Fruit fly (Drosophila melanogaster): ENCODE data around the gene bdl.

bdl gene

dm6 chr2L:4286014-4286527 is 38.3 kb upstream of the bdl start (continued):
- TF ChIP-seq Spps (tag; optimal IDR thresholded peaks at IDR 0.05) = no peak
- no peak for TF ChIP-seq CG10462 (GFP tag; optimal IDR thresholded peaks at IDR 0.05)
- no peak for TF ChIP-seq CG12071 (GFP tag; optimal IDR thresholded peaks at IDR 0.05)
- peak; percentile 3 for TF ChIP-seq pum (GFP tag; optimal IDR thresholded peaks at IDR 0.05)
- no peak for TF ChIP-seq Bgb (GFP tag; IDR thresholded peaks at IDR 0.05; ENCODE audit: partially characterized antibody)
- no peak for TF ChIP-seq NC2β (GFP tag; optimal IDR thresholded peaks at IDR 0.05)
- no peak for TF ChIP-seq Bdp1 (GFP tag; optimal IDR thresholded peaks at IDR 0.05)
- TF ChIP-seq Ssrp (tag; optimal IDR thresholded peaks at IDR 0.05) = peak; percentile 53
- TF ChIP-seq Gug (GFP tag; IDR thresholded peaks at IDR 0.05) = no peak
- TF ChIP-seq CG2889 (GFP tag; IDR thresholded peaks at IDR 0.05) = no peak
- no peak for TF ChIP-seq schlank (tag; optimal IDR thresholded peaks at IDR 0.05)
- no peak for TF ChIP-seq CTCF (GFP tag; optimal IDR thresholded peaks at IDR 0.05)
- no peak for TF ChIP-seq luna (GFP tag; optimal IDR thresholded peaks at IDR 0.05)
- TF ChIP-seq Fer2 (tag; optimal IDR thresholded peaks at IDR 0.05) = no peak
- no peak for TF ChIP-seq rib (GFP tag; IDR thresholded peaks at IDR 0.05)
- TF ChIP-seq slou (GFP tag; optimal IDR thresholded peaks at IDR 0.05) = no peak
- no peak for TF ChIP-seq onecut (GFP tag; IDR thresholded peaks at IDR 0.05)
- TF ChIP-seq repo (GFP tag; optimal IDR thresholded peaks at IDR 0.05) = no peak
- no peak for TF ChIP-seq fd102C (GFP tag; optimal IDR thresholded peaks at IDR 0.05)
- no peak for TF ChIP-seq gcm2 (GFP tag; optimal IDR thresholded peaks at IDR 0.05)
- no peak for TF ChIP-seq dm (GFP tag; optimal IDR thresholded peaks at IDR 0.05)
- no peak for TF ChIP-seq CG10431 (GFP tag; optimal IDR thresholded peaks at IDR 0.05)
- TF ChIP-seq pnt (GFP tag; optimal IDR thresholded peaks at IDR 0.05) = no peak
- TF ChIP-seq Hand (GFP tag; optimal IDR thresholded peaks at IDR 0.05) = no peak
- no peak for TF ChIP-seq CG9797 (GFP tag; optimal IDR thresholded peaks at IDR 0.05)
- no peak for TF ChIP-seq CG14441 (GFP tag; IDR thresholded peaks at IDR 0.05)
- TF ChIP-seq CG14710 (tag; optimal IDR thresholded peaks at IDR 0.05) = peak; percentile 42
- TF ChIP-seq CG31365 (tag; optimal IDR thresholded peaks at IDR 0.05) = no peak
- no peak for TF ChIP-seq CG11398 (GFP tag; optimal IDR thresholded peaks at IDR 0.05)
- peak; percentile 19 for TF ChIP-seq trem (tag; optimal IDR thresholded peaks at IDR 0.05)
- TF ChIP-seq CG5953 (GFP tag; IDR thresholded peaks at IDR 0.05) = no peak
- no peak for TF ChIP-seq HLH4C (GFP tag; IDR thresholded peaks at IDR 0.05; ENCODE audit: partially characterized antibody)
- TF ChIP-seq phol (tag; optimal IDR thresholded peaks at IDR 0.05) = peak; percentile 61
- peak; percentile 52 for TF ChIP-seq HHEX (GFP tag; optimal IDR thresholded peaks at IDR 0.05)
- peak; percentile 60 for TF ChIP-seq Blimp-1 (GFP tag; optimal IDR thresholded peaks at IDR 0.05)
- no peak for TF ChIP-seq CG6854 (GFP tag; optimal IDR thresholded peaks at IDR 0.05)
- TF ChIP-seq CG8478 (optimal IDR thresholded peaks at IDR 0.05) = no peak
- no peak for TF ChIP-seq Dfd (GFP tag; optimal IDR thresholded peaks at IDR 0.05)
- TF ChIP-seq en (GFP tag; optimal IDR thresholded peaks at IDR 0.05) = no peak
- TF ChIP-seq CG7963 (GFP tag; IDR thresholded peaks at IDR 0.05; ENCODE audit: partially characterized antibody) = 0 out of 3 replicates have a peak, but pooled peaks have one; percentile 18
- no peak for TF ChIP-seq Hmx (GFP tag; optimal IDR thresholded peaks at IDR 0.05)
- peak; percentile 57 for TF ChIP-seq dmrt99B (tag; optimal IDR thresholded peaks at IDR 0.05)
- no peak for TF ChIP-seq Hmr (GFP tag; optimal IDR thresholded peaks at IDR 0.05)
- peak; percentile 32 for TF ChIP-seq CG30403 (GFP tag; optimal IDR thresholded peaks at IDR 0.05)
- peak; percentile 61 for TF ChIP-seq nmo (GFP tag; optimal IDR thresholded peaks at IDR 0.05)
- peak; percentile 8 for TF ChIP-seq CG13424 (tag; optimal IDR thresholded peaks at IDR 0.05)
- TF ChIP-seq jing (GFP tag; optimal IDR thresholded peaks at IDR 0.05) = no peak
- TF ChIP-seq lmd (GFP tag; IDR thresholded peaks at IDR 0.05) = no peak
- TF ChIP-seq CG11085 (GFP tag; IDR thresholded peaks at IDR 0.05) = no peak
- peak; percentile 1 for TF ChIP-seq CG3281 (GFP tag; optimal IDR thresholded peaks at IDR 0.05)
- no peak for TF ChIP-seq B-H2 (GFP tag; optimal IDR thresholded peaks at IDR 0.05)
- no peak for TF ChIP-seq zen (tag; optimal IDR thresholded peaks at IDR 0.05)

Measured in whole organism, embryonic.